Fruit fly (Drosophila melanogaster): ENCODE measurements around the gene CG15432.

Gene CG15432

DNA sequence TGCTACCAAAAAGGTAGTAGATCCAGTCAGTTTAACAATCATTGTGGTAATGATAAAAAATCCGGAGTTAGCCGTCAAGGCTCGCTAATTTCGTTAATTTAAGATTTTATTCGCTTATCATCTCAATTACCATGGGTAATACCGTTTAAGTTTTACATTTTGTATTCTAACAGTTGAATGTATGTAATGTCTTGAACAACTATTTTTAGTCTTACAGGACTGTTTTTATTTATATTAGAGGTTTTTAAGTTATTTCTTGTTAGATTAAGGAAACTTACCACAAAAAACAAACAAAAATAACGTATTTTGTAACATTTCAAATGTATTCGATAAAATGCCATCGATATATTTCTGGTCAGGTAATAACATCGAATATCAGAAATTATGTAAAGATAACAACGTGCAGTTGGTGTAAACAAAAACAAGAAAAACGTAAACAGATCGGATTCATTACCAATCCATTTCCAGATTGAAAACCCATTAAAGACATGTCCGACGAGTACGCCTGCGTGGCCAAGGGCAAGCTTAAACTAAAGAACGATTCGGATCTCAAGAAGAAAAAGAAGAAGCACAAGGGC lies at the start of gene CG15432, which contains the start of gene Sfp24F:
CG15432 (plus strand) TSS at position 311 of the 578 bp plus-strand sequence.
Sfp24F (minus strand) TSS at position 51 of the 578 bp plus-strand sequence.
- no peak for TF ChIP-seq CG11902 (GFP tag; optimal IDR thresholded peaks at IDR 0.05)
- TF ChIP-seq CG34406 (GFP tag; optimal IDR thresholded peaks at IDR 0.05) = no peak
- peak; percentile 87 for TF ChIP-seq fkh (GFP tag; optimal IDR thresholded peaks at IDR 0.05)

DNA sequence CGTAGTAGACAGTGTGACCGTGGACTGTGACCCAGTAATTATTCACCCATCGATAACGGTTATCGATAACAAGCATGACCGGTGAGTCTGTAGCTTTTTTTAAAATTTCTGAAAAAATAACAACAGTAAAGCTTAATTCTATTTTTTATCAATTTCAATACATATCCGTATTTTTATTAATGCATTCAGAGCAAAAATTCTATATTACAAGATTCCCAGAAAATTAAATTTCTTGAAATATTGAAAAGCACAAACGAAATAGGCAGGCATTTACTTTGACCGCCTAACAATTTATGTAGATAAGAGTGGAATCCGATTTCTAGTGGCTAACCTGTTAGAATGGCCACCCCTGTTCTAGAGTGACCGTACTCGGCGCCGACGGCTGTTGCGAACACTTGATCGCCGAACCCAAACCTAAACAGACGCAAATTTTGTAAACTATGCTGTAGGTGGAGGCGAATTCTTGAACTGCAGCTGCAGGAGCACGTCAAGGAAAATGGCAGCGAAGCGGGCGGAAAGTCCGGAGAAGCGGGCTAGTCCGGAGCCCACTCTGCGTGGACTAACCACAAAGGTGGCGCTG lies 48.2 kb upstream of the CG15432 start, which contains the start of gene CG3652:
CG3652 (minus strand) TSS at position 35 of the 580 bp plus-strand sequence.
- TF ChIP-seq CG1621 (tag; optimal IDR thresholded peaks at IDR 0.05) (no peak), esn (GFP tag; optimal IDR thresholded peaks at IDR 0.05) (peak; percentile 60), Hr39 (GFP tag; optimal IDR thresholded peaks at IDR 0.05) (no peak), lz (GFP tag; optimal IDR thresholded peaks at IDR 0.05) (peak; percentile 61), Sox14 (GFP tag; optimal IDR thresholded peaks at IDR 0.05) (peak; percentile 63), CG11902 (GFP tag; optimal IDR thresholded peaks at IDR 0.05) (peak; percentile 26), CG3032 (tag; optimal IDR thresholded peaks at IDR 0.05) (peak; percentile 56), Sox15 (GFP tag; optimal IDR thresholded peaks at IDR 0.05) (peak; percentile 37), CG8319 (GFP tag; optimal IDR thresholded peaks at IDR 0.05) (no peak), cyc (GFP tag; optimal IDR thresholded peaks at IDR 0.05) (no peak), CG6808 (GFP tag; optimal IDR thresholded peaks at IDR 0.05) (no peak), CG11762 (GFP tag; optimal IDR thresholded peaks at IDR 0.05; ENCODE audit: insufficient read depth) (peak; percentile 37), svp (GFP tag) (peak; percentile 88), CG8119 (GFP tag; IDR thresholded peaks at IDR 0.05) (0 out of 3 replicates have a peak, but pooled peaks have one; percentile 33), CG10669 (GFP tag; optimal IDR thresholded peaks at IDR 0.05) (no peak), CG7368 (GFP tag; optimal IDR thresholded peaks at IDR 0.05) (no peak), CG31627 (GFP tag; optimal IDR thresholded peaks at IDR 0.05) (peak; percentile 62)

DNA sequence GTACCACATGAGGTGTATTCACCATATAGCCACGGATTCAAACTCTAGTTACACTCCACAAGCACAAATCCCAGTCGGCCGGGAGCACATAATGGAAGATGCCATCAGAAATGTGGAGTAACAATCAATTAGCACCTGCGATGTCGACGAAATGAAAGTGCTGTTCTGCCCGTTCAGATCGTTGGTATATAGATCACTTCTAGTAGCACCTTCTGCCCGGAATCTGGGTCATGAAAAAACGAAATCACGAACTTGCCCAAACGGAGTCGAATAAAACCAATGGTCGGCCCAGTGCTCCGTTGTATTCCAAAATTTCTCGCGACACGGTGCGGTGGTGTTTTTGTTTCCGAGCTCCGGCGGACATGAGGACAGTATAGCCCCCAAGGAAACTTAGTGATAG lies 41.5 kb upstream of the CG15432 start, which contains the start of gene CG33003:
CG33003 (plus strand) TSS at position 301 of the 400 bp plus-strand sequence.
- TF ChIP-seq Lpt (GFP tag; optimal IDR thresholded peaks at IDR 0.05) (no peak), CG3032 (tag; optimal IDR thresholded peaks at IDR 0.05) (no peak), CG11762 (GFP tag; optimal IDR thresholded peaks at IDR 0.05; ENCODE audit: insufficient read depth) (no peak), Hr4 (GFP tag; optimal IDR thresholded peaks at IDR 0.05) (no peak)

DNA sequence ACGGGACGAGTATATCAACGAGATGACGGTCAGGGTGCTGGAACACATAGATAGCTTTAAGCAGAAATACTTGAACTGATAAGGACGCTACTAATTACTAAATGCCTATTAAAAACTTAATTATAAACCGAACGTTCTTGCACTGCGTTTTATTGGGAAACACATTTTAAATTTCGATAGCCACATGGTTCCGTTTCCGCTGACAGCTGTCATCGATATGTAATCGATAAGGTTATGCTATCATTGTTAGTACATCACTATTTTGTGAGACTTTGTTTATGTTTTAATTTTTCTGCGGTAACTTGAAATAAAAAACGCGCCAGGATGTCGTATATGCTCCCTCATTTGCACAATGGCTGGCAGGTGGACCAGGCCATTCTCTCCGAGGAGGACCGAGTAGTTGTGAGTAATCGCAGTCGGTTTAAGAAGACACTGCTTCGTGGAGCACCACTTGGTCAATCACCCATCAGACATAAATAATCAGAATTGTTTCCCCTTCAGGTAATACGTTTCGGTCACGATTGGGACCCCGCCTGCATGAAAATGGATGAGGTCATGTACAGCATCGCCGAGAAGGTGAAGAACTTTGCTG lies 39.0 kb upstream of the CG15432 start, which contains the start of gene Dim1:
Dim1 (plus strand) TSS at position 239 of the 592 bp plus-strand sequence.
- TF ChIP-seq ss (GFP tag; optimal IDR thresholded peaks at IDR 0.05) (no peak), fd59A (GFP tag; optimal IDR thresholded peaks at IDR 0.05) (no peak), CG3032 (tag; optimal IDR thresholded peaks at IDR 0.05) (no peak), CG11762 (GFP tag; optimal IDR thresholded peaks at IDR 0.05; ENCODE audit: insufficient read depth) (no peak), CG6808 (GFP tag; optimal IDR thresholded peaks at IDR 0.05) (no peak), acj6 (GFP tag; optimal IDR thresholded peaks at IDR 0.05) (no peak), cyc (GFP tag; optimal IDR thresholded peaks at IDR 0.05) (no peak), Smox (GFP tag; optimal IDR thresholded peaks at IDR 0.05) (no peak), salr (GFP tag; optimal IDR thresholded peaks at IDR 0.05) (no peak), Eip93F (GFP tag; optimal IDR thresholded peaks at IDR 0.05) (no peak), svp (GFP tag) (no peak), CG9139 (GFP tag; optimal IDR thresholded peaks at IDR 0.05) (peak; percentile 43), Sox102F (GFP tag; optimal IDR thresholded peaks at IDR 0.05) (no peak), CG4318 (GFP tag; optimal IDR thresholded peaks at IDR 0.05) (no peak), achi (GFP tag; optimal IDR thresholded peaks at IDR 0.05) (peak; percentile 40), Sox15 (GFP tag; optimal IDR thresholded peaks at IDR 0.05) (no peak), Sox14 (GFP tag; optimal IDR thresholded peaks at IDR 0.05) (no peak), Lpt (GFP tag; optimal IDR thresholded peaks at IDR 0.05) (no peak), dsx (GFP tag; optimal IDR thresholded peaks at IDR 0.05; ENCODE audit: poor library complexity, severe bottlenecking) (no peak), CG6276 (GFP tag; optimal IDR thresholded peaks at IDR 0.05) (no peak), CG6854 (GFP tag; optimal IDR thresholded peaks at IDR 0.05) (no peak), Hr38 (GFP tag; optimal IDR thresholded peaks at IDR 0.05) (no peak), Hr4 (GFP tag; optimal IDR thresholded peaks at IDR 0.05) (no peak), CG1621 (tag; optimal IDR thresholded peaks at IDR 0.05) (no peak), CG34406 (GFP tag; optimal IDR thresholded peaks at IDR 0.05) (peak; percentile 59), topi (GFP tag; optimal IDR thresholded peaks at IDR 0.05) (no peak), vri (GFP tag; optimal IDR thresholded peaks at IDR 0.05) (no peak), eg (GFP tag; IDR thresholded peaks at IDR 0.05) (no peak), CG8319 (GFP tag; optimal IDR thresholded peaks at IDR 0.05) (no peak), CG6163 (GFP tag; IDR thresholded peaks at IDR 0.05) (peak; percentile 61)

All from whole organism, prepupa.